Worm (Caenorhabditis elegans) whole organism, L2 larva: ENCODE measurements around the gene tftc-3.
A peak's percentile ranks its signal among the peaks of the same experiment; 100 is the strongest.

Experiments
- C34F6.9 ChIP-seq: fragments of 150-350 bp; optimal IDR thresholded peaks from 2 replicates; lab custom pipeline; 2014; ENCODE audit warnings: missing biosample characterization, missing genetic modification characterization
- F13H6.1 ChIP-seq: sonication (generic microtip); optimal IDR thresholded peaks from 2 replicates; lab custom pipeline; 2016; ENCODE audit warnings: missing genetic modification characterization, missing compliant biosample characterization
- R02D3.7 ChIP-seq: fragments of 150-350 bp; optimal IDR thresholded peaks from 2 replicates; lab custom pipeline; 2014; ENCODE audit warnings: missing biosample characterization, missing genetic modification characterization
- Y55F3AM.14 ChIP-seq: fragments of 200-800 bp; sonication (Bioruptor generic); optimal IDR thresholded peaks from 2 replicates; lab custom pipeline; 2018; ENCODE audit warnings: mild to moderate bottlenecking, missing genetic modification characterization, missing compliant biosample characterization
- ZK546.5 ChIP-seq: sonication (generic microtip); optimal IDR thresholded peaks from 2 replicates; lab custom pipeline; 2017; ENCODE audit warnings: missing biosample characterization, missing genetic modification characterization
- alr-1 ChIP-seq: fragments of 150-350 bp; optimal IDR thresholded peaks from 2 replicates; lab custom pipeline; 2014; ENCODE audit warnings: missing biosample characterization, missing genetic modification characterization
- aly-2 ChIP-seq: fragments of 150-350 bp; optimal IDR thresholded peaks from 2 replicates; lab custom pipeline; 2014; ENCODE audit warnings: missing biosample characterization, missing genetic modification characterization
- ama-1 ChIP-seq: fragments of 150-350 bp; optimal IDR thresholded peaks from 2 replicates; lab custom pipeline; 2018; ENCODE audit warnings: inconsistent platforms
- blmp-1 ChIP-seq: sonication (generic microtip); optimal IDR thresholded peaks from 2 replicates; lab custom pipeline; 2017; ENCODE audit warnings: missing genetic modification characterization, mild to moderate bottlenecking, missing compliant biosample characterization, antibody characterized with exemption, moderate library complexity; ENCODE audit not compliant: insufficient read depth
- ceh-16 ChIP-seq: fragments of 150-350 bp; optimal IDR thresholded peaks from 2 replicates; lab custom pipeline; 2014; ENCODE audit warnings: missing biosample characterization, missing genetic modification characterization
- ceh-82 ChIP-seq: fragments of 150-350 bp; optimal IDR thresholded peaks from 2 replicates; lab custom pipeline; 2014; ENCODE audit warnings: missing biosample characterization, missing genetic modification characterization
- crh-2 ChIP-seq: sonication (generic microtip); optimal IDR thresholded peaks from 2 replicates; lab custom pipeline; 2017; ENCODE audit warnings: missing biosample characterization, missing genetic modification characterization
- dmd-4 ChIP-seq: sonication (generic microtip); optimal IDR thresholded peaks from 2 replicates; lab custom pipeline; 2017; ENCODE audit warnings: missing biosample characterization, missing genetic modification characterization
- egl-27 ChIP-seq: sonication (generic microtip); optimal IDR thresholded peaks from 3 replicates; lab custom pipeline; 2017; ENCODE audit warnings: missing biosample characterization, missing genetic modification reagents, missing genetic modification characterization
- elt-1 ChIP-seq: fragments of 150-350 bp; optimal IDR thresholded peaks from 2 replicates; lab custom pipeline; 2014; ENCODE audit warnings: missing biosample characterization, missing genetic modification characterization
- elt-3 ChIP-seq: sonication (generic microtip); optimal IDR thresholded peaks from 2 replicates; lab custom pipeline; 2017; ENCODE audit warnings: missing biosample characterization, missing genetic modification characterization
- fos-1 ChIP-seq: fragments of 150-350 bp; optimal IDR thresholded peaks from 2 replicates; lab custom pipeline; 2014; ENCODE audit warnings: missing biosample characterization, missing genetic modification characterization
- gmeb-1 ChIP-seq: fragments of 150-350 bp; optimal IDR thresholded peaks from 2 replicates; lab custom pipeline; 2014; ENCODE audit warnings: missing biosample characterization, missing genetic modification characterization
- lin-11 ChIP-seq: fragments of 150-350 bp; sonication (generic microtip); optimal IDR thresholded peaks from 2 replicates; lab custom pipeline; 2014; ENCODE audit warnings: missing biosample characterization, missing genetic modification characterization, inconsistent platforms, mixed read lengths
- lin-13 ChIP-seq: fragments of 150-350 bp; optimal IDR thresholded peaks from 2 replicates; lab custom pipeline; 2014; ENCODE audit warnings: missing biosample characterization, missing genetic modification reagents, missing genetic modification characterization
- lin-39 ChIP-seq: fragments of 150-350 bp; optimal IDR thresholded peaks from 2 replicates; lab custom pipeline; 2014; ENCODE audit warnings: missing biosample characterization, missing genetic modification reagents, missing genetic modification characterization
- lsy-2 ChIP-seq, 2 experiments: fragments of 150-350 bp in 1 of 2; sonication (generic microtip) in 1 of 2; optimal IDR thresholded peaks; 2 replicates each; lab custom pipeline; 2014 to 2017; ENCODE audit warnings: missing biosample characterization in 2 of 2, missing genetic modification characterization in 2 of 2
- mab-5 ChIP-seq: fragments of 150-350 bp; optimal IDR thresholded peaks from 2 replicates; lab custom pipeline; 2014; ENCODE audit warnings: missing biosample characterization, missing genetic modification characterization
- mbf-1 ChIP-seq: sonication (generic microtip); optimal IDR thresholded peaks from 2 replicates; lab custom pipeline; 2017; ENCODE audit warnings: missing biosample characterization, missing genetic modification characterization
- mdl-1 ChIP-seq, 2 experiments: fragments of 150-350 bp in 1 of 2; sonication (generic microtip) in 1 of 2; optimal IDR thresholded peaks; 2 replicates each; lab custom pipeline; 2017; ENCODE audit warnings: missing biosample characterization in 2 of 2, missing genetic modification characterization in 2 of 2
- nhr-10 ChIP-seq: sonication (generic microtip); optimal IDR thresholded peaks from 2 replicates; lab custom pipeline; 2017; ENCODE audit warnings: missing biosample characterization, missing genetic modification characterization
- nhr-11 ChIP-seq: fragments of 150-350 bp; optimal IDR thresholded peaks from 2 replicates; lab custom pipeline; 2014; ENCODE audit warnings: missing biosample characterization, missing genetic modification characterization
- nhr-12 ChIP-seq: fragments of 150-350 bp; optimal IDR thresholded peaks from 2 replicates; lab custom pipeline; 2014; ENCODE audit warnings: missing biosample characterization, missing genetic modification characterization
- nhr-129 ChIP-seq: fragments of 150-350 bp; optimal IDR thresholded peaks from 2 replicates; lab custom pipeline; 2014; ENCODE audit warnings: missing biosample characterization, missing genetic modification characterization
- nhr-21 ChIP-seq: fragments of 150-350 bp; optimal IDR thresholded peaks from 2 replicates; lab custom pipeline; 2014; ENCODE audit warnings: missing biosample characterization, missing genetic modification characterization
- nhr-23 ChIP-seq: fragments of 150-350 bp; optimal IDR thresholded peaks from 2 replicates; lab custom pipeline; 2014; ENCODE audit warnings: missing biosample characterization, missing genetic modification reagents, missing genetic modification characterization
- nhr-237 ChIP-seq: fragments of 150-350 bp; optimal IDR thresholded peaks from 2 replicates; lab custom pipeline; 2014; ENCODE audit warnings: missing biosample characterization, missing genetic modification characterization
- nhr-25 ChIP-seq: fragments of 150-350 bp; sonication (generic microtip); optimal IDR thresholded peaks from 3 replicates; lab custom pipeline; 2014; ENCODE audit warnings: missing biosample characterization, missing genetic modification characterization
- nhr-6 ChIP-seq: fragments of 150-350 bp; optimal IDR thresholded peaks from 2 replicates; lab custom pipeline; 2014; ENCODE audit warnings: missing biosample characterization, missing genetic modification characterization
- nhr-77 ChIP-seq: fragments of 150-350 bp; optimal IDR thresholded peaks from 2 replicates; lab custom pipeline; 2014; ENCODE audit warnings: missing biosample characterization, missing genetic modification characterization
- peb-1 ChIP-seq: fragments of 150-350 bp; optimal IDR thresholded peaks from 2 replicates; lab custom pipeline; 2014; ENCODE audit warnings: missing biosample characterization, missing genetic modification characterization
- sem-4 ChIP-seq: fragments of 150-350 bp; optimal IDR thresholded peaks from 2 replicates; lab custom pipeline; 2014; ENCODE audit warnings: missing biosample characterization, missing genetic modification reagents, missing genetic modification characterization
- skn-1 ChIP-seq: sonication (generic microtip); optimal IDR thresholded peaks from 2 replicates; lab custom pipeline; 2017; ENCODE audit warnings: missing biosample characterization, missing genetic modification characterization
- sma-3 ChIP-seq: sonication (generic microtip); optimal IDR thresholded peaks from 2 replicates; lab custom pipeline; 2016; ENCODE audit warnings: missing genetic modification reagents, missing genetic modification characterization, missing compliant biosample characterization
- sma-9 ChIP-seq, 2 experiments: fragments of 150-350 bp in 1 of 2; sonication (generic microtip) in 1 of 2; optimal IDR thresholded peaks; 2 replicates each; lab custom pipeline; 2014 to 2016; ENCODE audit warnings: missing genetic modification characterization in 2 of 2, mild to moderate bottlenecking in 1 of 2, missing biosample characterization in 1 of 2, missing compliant biosample characterization in 1 of 2, missing genetic modification reagents in 1 of 2, moderate library complexity in 1 of 2
- snpc-4 ChIP-seq: fragments of 150-350 bp; optimal IDR thresholded peaks from 2 replicates; lab custom pipeline; 2014; ENCODE audit warnings: missing biosample characterization, missing genetic modification characterization
- unc-39 ChIP-seq: fragments of 150-350 bp; optimal IDR thresholded peaks from 2 replicates; lab custom pipeline; 2014; ENCODE audit warnings: missing biosample characterization, missing genetic modification characterization
- unc-55 ChIP-seq: fragments of 150-350 bp; sonication (generic microtip); optimal IDR thresholded peaks from 3 replicates; lab custom pipeline; 2014; ENCODE audit warnings: missing biosample characterization, missing genetic modification reagents, missing genetic modification characterization
- unc-62 ChIP-seq: fragments of 150-350 bp; optimal IDR thresholded peaks from 2 replicates; lab custom pipeline; 2014; ENCODE audit warnings: missing biosample characterization, missing genetic modification reagents, missing genetic modification characterization
- zag-1 ChIP-seq: fragments of 150-350 bp; optimal IDR thresholded peaks from 2 replicates; lab custom pipeline; 2014; ENCODE audit warnings: missing biosample characterization, missing genetic modification characterization
- ztf-1 ChIP-seq: fragments of 200-800 bp; sonication (Bioruptor generic); conservative IDR thresholded peaks from 2 replicates; pipeline ENCODE4 v1.3.6; 2022; ENCODE audit warnings: missing genetic modification characterization, missing compliant biosample characterization
- ztf-11 ChIP-seq: sonication (generic microtip); optimal IDR thresholded peaks from 2 replicates; lab custom pipeline; 2017; ENCODE audit warnings: missing biosample characterization, missing genetic modification characterization
- ztf-4 ChIP-seq: fragments of 150-350 bp; optimal IDR thresholded peaks from 2 replicates; lab custom pipeline; 2014; ENCODE audit warnings: missing biosample characterization, missing genetic modification characterization

The tftc-3 gene

ce11 chrV:10178166-10178565, 32.0 kb downstream of the tftc-3 start (continued):
- TF ChIP-seq nhr-21 (tag; lab: Kevin White, UChicago) (no peak), C34F6.9 (tag; lab: Kevin White, UChicago) (peak; percentile 79), lin-13 (GFP tag; lab: Kevin White, UChicago) (peak; percentile 30), unc-62 (GFP tag; lab: Kevin White, UChicago) (no peak), nhr-12 (tag; lab: Kevin White, UChicago) (no peak), ZK546.5 (tag; lab: Kevin White, UChicago) (no peak), Y55F3AM.14 (GFP tag; lab: Kevin White, UChicago) (no peak), nhr-237 (tag; lab: Kevin White, UChicago) (no peak), skn-1 (tag; lab: Kevin White, UChicago) (no peak), sma-3 (GFP tag; lab: Kevin White, UChicago) (peak; percentile 72), nhr-10 (tag; lab: Kevin White, UChicago) (no peak), nhr-25 (tag; lab: Kevin White, UChicago) (peak; percentile 50), nhr-11 (tag; lab: Kevin White, UChicago) (no peak), lsy-2 (tag; optimal IDR thresholded peaks at IDR 0.05; lab: Kevin White, UChicago) (peak; percentile 15 to 76), lin-39 (tag; lab: Kevin White, UChicago) (no peak), nhr-23 (no peak)

ce11 chrV:10174632-10175075, 35.5 kb downstream of the tftc-3 start:
- TF ChIP-seq nhr-129 (tag; lab: Kevin White, UChicago) (peak; percentile 92), lin-13 (GFP tag; lab: Kevin White, UChicago) (peak; percentile 67), nhr-77 (tag; lab: Kevin White, UChicago) (no peak), unc-39 (tag; lab: Kevin White, UChicago) (peak; percentile 60), nhr-10 (tag; lab: Kevin White, UChicago) (no peak), nhr-237 (tag; lab: Kevin White, UChicago) (no peak), sma-9 (GFP tag; optimal IDR thresholded peaks at IDR 0.05; lab: Kevin White, UChicago) (peak; percentile 79), sma-9 (tag; optimal IDR thresholded peaks at IDR 0.05; lab: Kevin White, UChicago) (no peak), sma-3 (GFP tag; lab: Kevin White, UChicago) (no peak), zag-1 (tag; lab: Kevin White, UChicago) (peak; percentile 95), elt-1 (no peak), blmp-1 (tag; lab: Kevin White, UChicago) (no peak), dmd-4 (tag; lab: Kevin White, UChicago) (no peak), lsy-2 (tag; optimal IDR thresholded peaks at IDR 0.05; lab: Kevin White, UChicago) (peak; percentile 68 to 83), snpc-4 (tag; lab: Kevin White, UChicago) (peak; percentile 46), ztf-1 (GFP tag; lab: Robert Waterston, UW) (no peak), unc-55 (GFP tag; lab: Kevin White, UChicago) (peak; percentile 96), ztf-11 (tag; lab: Kevin White, UChicago) (peak; percentile 40), nhr-6 (tag; lab: Kevin White, UChicago) (peak; percentile 86), nhr-23 (no peak), crh-2 (tag; lab: Kevin White, UChicago) (peak; percentile 81), ceh-16 (no peak), egl-27 (tag; lab: Kevin White, UChicago) (peak; percentile 60), nhr-25 (tag; lab: Kevin White, UChicago) (no peak), aly-2 (tag; lab: Kevin White, UChicago) (no peak), elt-3 (tag; lab: Kevin White, UChicago) (no peak), peb-1 (tag; lab: Kevin White, UChicago) (no peak), nhr-21 (tag; lab: Kevin White, UChicago) (peak; percentile 55), alr-1 (tag; lab: Kevin White, UChicago) (no peak), ama-1 (lab: Kevin White, UChicago) (no peak), gmeb-1 (no peak), mdl-1 (tag; optimal IDR thresholded peaks at IDR 0.05; lab: Kevin White, UChicago) (peak; percentile 65 to 91), nhr-11 (tag; lab: Kevin White, UChicago) (no peak), ZK546.5 (tag; lab: Kevin White, UChicago) (no peak), F13H6.1 (peak; percentile 79), mbf-1 (no peak), lin-11 (tag; lab: Kevin White, UChicago) (peak; percentile 97), C34F6.9 (tag; lab: Kevin White, UChicago) (peak; percentile 95), sem-4 (tag; lab: Kevin White, UChicago) (peak; percentile 67), mab-5 (tag; lab: Kevin White, UChicago) (peak; percentile 75), lin-39 (tag; lab: Kevin White, UChicago) (peak; percentile 66), R02D3.7 (tag; lab: Kevin White, UChicago) (no peak), fos-1 (tag; lab: Kevin White, UChicago) (peak; percentile 39), ceh-82 (tag; lab: Kevin White, UChicago) (no peak), nhr-12 (tag; lab: Kevin White, UChicago) (no peak), Y55F3AM.14 (GFP tag; lab: Kevin White, UChicago) (peak; percentile 59), unc-62 (GFP tag; lab: Kevin White, UChicago) (no peak), skn-1 (tag; lab: Kevin White, UChicago) (no peak), ztf-4 (tag; lab: Kevin White, UChicago) (peak; percentile 58)
